Fruit fly (Drosophila melanogaster): ENCODE results near the gene r.
A peak's percentile ranks its signal among the peaks of the same experiment; 100 is the strongest.

r gene

DNA sequence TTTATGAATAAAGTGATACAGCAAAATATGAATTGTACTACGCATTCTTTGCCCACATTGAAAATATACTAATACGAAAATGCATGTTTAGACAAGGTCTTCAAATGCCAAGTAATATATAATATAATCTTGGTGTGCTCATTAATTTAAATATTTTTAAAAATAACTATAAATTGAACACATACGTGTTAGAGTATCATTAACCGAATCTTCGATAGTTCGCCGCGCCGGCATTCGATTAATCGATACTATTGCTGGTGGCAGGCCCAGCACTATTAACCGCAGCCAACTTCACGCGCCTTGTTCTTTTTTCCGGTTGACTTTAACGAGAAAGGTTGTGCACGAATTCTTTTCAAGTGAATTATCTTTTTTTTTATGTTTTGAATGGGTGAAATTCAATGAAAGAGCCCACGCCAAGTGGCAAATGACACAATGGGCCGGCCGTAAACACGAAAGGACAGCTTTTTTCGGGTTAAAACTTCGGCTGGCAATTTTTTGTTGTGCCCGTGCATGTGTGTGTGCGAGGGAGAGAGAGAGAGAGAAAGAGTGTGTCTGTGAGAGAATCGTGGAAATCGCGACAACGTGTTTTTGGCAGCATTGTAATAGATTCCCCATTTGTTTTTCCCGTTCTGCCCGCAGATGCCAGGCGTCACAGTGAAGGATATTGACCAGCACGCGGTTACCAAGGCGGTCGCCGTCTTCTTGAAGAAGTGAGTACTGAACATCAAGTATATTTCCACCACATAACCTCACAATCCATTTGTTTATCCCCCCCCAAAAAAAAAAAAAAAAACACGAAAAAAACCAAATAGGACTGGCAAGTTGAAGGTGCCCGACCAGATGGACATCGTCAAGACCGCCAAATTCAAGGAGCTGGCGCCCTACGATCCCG, 17.3 kb upstream of the r start, which contains the start of gene RpS19a (continued):
- TF ChIP-seq Xbp1 (GFP tag; optimal IDR thresholded peaks at IDR 0.05) (peak; percentile 56), CHES-1-like (GFP tag; optimal IDR thresholded peaks at IDR 0.05) (no peak), lmd (GFP tag; IDR thresholded peaks at IDR 0.05) (peak; percentile 26), chn (GFP tag; optimal IDR thresholded peaks at IDR 0.05) (peak; percentile 20), ara (GFP tag; IDR thresholded peaks at IDR 0.05) (peak; percentile 77), CG30020 (tag; optimal IDR thresholded peaks at IDR 0.05) (peak; percentile 44), bab2 (GFP tag; optimal IDR thresholded peaks at IDR 0.05) (peak; percentile 37), nau (GFP tag; optimal IDR thresholded peaks at IDR 0.05) (peak; percentile 85), CG10147 (GFP tag; optimal IDR thresholded peaks at IDR 0.05) (peak; percentile 64), pum (GFP tag; optimal IDR thresholded peaks at IDR 0.05) (no peak), luna (GFP tag; optimal IDR thresholded peaks at IDR 0.05) (peak; percentile 38), twi (tag; optimal IDR thresholded peaks at IDR 0.05) (peak; percentile 38), Blimp-1 (GFP tag; optimal IDR thresholded peaks at IDR 0.05) (peak; percentile 24), Oaz (GFP tag; IDR thresholded peaks at IDR 0.05) (peak; percentile 55), ab (GFP tag; optimal IDR thresholded peaks at IDR 0.05) (no peak), sc (optimal IDR thresholded peaks at IDR 0.05) (no peak), sc (GFP tag; optimal IDR thresholded peaks at IDR 0.05) (peak; percentile 80), CG12299 (tag; optimal IDR thresholded peaks at IDR 0.05) (peak; percentile 63), lilli (GFP tag; optimal IDR thresholded peaks at IDR 0.05) (peak; percentile 48), chif (GFP tag; optimal IDR thresholded peaks at IDR 0.05) (peak in 1 of 2 experiments; percentile 55), CG7786 (GFP tag; optimal IDR thresholded peaks at IDR 0.05) (peak; percentile 37), CG13624 (GFP tag; optimal IDR thresholded peaks at IDR 0.05) (peak; percentile 27), trh (GFP tag; optimal IDR thresholded peaks at IDR 0.05) (no peak), zen2 (GFP tag; IDR thresholded peaks at IDR 0.05; ENCODE audit: partially characterized antibody) (no peak; the same call in 2 of the 3 replicates), unpg (GFP tag; optimal IDR thresholded peaks at IDR 0.05) (peak; percentile 66), CG15696 (tag; optimal IDR thresholded peaks at IDR 0.05) (no peak), z (GFP tag; IDR thresholded peaks at IDR 0.05) (no peak), hbn (GFP tag; IDR thresholded peaks at IDR 0.05; ENCODE audit: partially characterized antibody) (no peak), fu2 (GFP tag; optimal IDR thresholded peaks at IDR 0.05) (peak; percentile 34), CG17359 (tag; optimal IDR thresholded peaks at IDR 0.05) (peak; percentile 62), ftz-f1 (GFP tag; optimal IDR thresholded peaks at IDR 0.05) (no peak), CG6854 (GFP tag; optimal IDR thresholded peaks at IDR 0.05) (peak; percentile 80), NC2α (GFP tag; optimal IDR thresholded peaks at IDR 0.05) (peak; percentile 9), slbo (GFP tag; IDR thresholded peaks at IDR 0.05) (peak; percentile 75), CG14050 (GFP tag; IDR thresholded peaks at IDR 0.05) (peak; percentile 49; the same call in 2 of the 3 replicates), CG12744 (GFP tag; optimal IDR thresholded peaks at IDR 0.05) (no peak), emc (GFP tag; optimal IDR thresholded peaks at IDR 0.05) (no peak), CG30403 (GFP tag; optimal IDR thresholded peaks at IDR 0.05) (peak; percentile 50), CG6175 (GFP tag; IDR thresholded peaks at IDR 0.05) (peak; percentile 73), Atf3 (GFP tag; optimal IDR thresholded peaks at IDR 0.05) (no peak), CkIIα-i1 (GFP tag; IDR thresholded peaks at IDR 0.05) (0 out of 2 replicates have a peak, but pooled peaks have one; percentile 37), Scr (GFP tag; IDR thresholded peaks at IDR 0.05; ENCODE audit: partially characterized antibody) (peak; percentile 66; the same call in 1 of the 2 replicates), fd96Cb (tag; optimal IDR thresholded peaks at IDR 0.05) (peak; percentile 44), CG14965 (GFP tag; optimal IDR thresholded peaks at IDR 0.05; ENCODE audit: borderline replicate concordance) (no peak), CG6791 (GFP tag; IDR thresholded peaks at IDR 0.05; ENCODE audit: partially characterized antibody) (no peak; the same call in 1 of the 3 replicates), ranshi (GFP tag; IDR thresholded peaks at IDR 0.05) (peak; percentile 72), aop (GFP tag; IDR thresholded peaks at IDR 0.05) (no peak), wdn (GFP tag; IDR thresholded peaks at IDR 0.05) (peak; percentile 57), Dp (GFP tag; optimal IDR thresholded peaks at IDR 0.05) (peak; percentile 40)
